Fruit fly (Drosophila melanogaster) whole organism: ENCODE results near the gene Cdk7.

Experiments
- CG8478 ChIP-seq: fragments of >200 bp; optimal IDR thresholded peaks from 2 replicates; lab custom pipeline; 2018; ENCODE audit warnings: inconsistent platforms
- Dll ChIP-seq: fragments of >200 bp; optimal IDR thresholded peaks from 2 replicates; lab custom pipeline; 2017
- EcR ChIP-seq, 2 experiments: fragments of >200 bp; optimal IDR thresholded peaks; 2 replicates each; lab custom pipeline; 2017; ENCODE audit warnings: missing biosample characterization in 2 of 2, missing genetic modification characterization in 2 of 2, missing genetic modification reagents in 2 of 2
- pan ChIP-seq: fragments of >200 bp; optimal IDR thresholded peaks from 2 replicates; lab custom pipeline; 2017
- psq ChIP-seq: fragments of >200 bp; optimal IDR thresholded peaks from 2 replicates; lab custom pipeline; 2017
- usp ChIP-seq: fragments of >200 bp; optimal IDR thresholded peaks from 2 replicates; lab custom pipeline; 2017; ENCODE audit warnings: missing biosample characterization, missing genetic modification characterization, mixed read lengths

- TF ChIP-seq usp (GFP tag; lab: Kevin White, UChicago) (no peak), psq (lab: Kevin White, UChicago) (no peak), Dll (lab: Kevin White, UChicago) (no peak), EcR (GFP tag; optimal IDR thresholded peaks at IDR 0.05; lab: Kevin White, UChicago) (no peak), pan (no peak), CG8478 (lab: Kevin White, UChicago) (no peak)
Observed at dm6 chrX:5293141-5293540, 15.6 kb downstream of the Cdk7 start.
